Worm (Caenorhabditis elegans) whole organism, L2 larva: ENCODE measurements around the gene Y43F8B.2.

ENCODE experiments used
- R02D3.7 ChIP-seq: fragments of 150-350 bp; optimal IDR thresholded peaks from 2 replicates; lab custom pipeline; 2014; ENCODE audit warnings: missing biosample characterization, missing genetic modification characterization
- elt-3 ChIP-seq: sonication (generic microtip); optimal IDR thresholded peaks from 2 replicates; lab custom pipeline; 2017; ENCODE audit warnings: missing biosample characterization, missing genetic modification characterization
- sem-4 ChIP-seq: fragments of 150-350 bp; optimal IDR thresholded peaks from 2 replicates; lab custom pipeline; 2014; ENCODE audit warnings: missing biosample characterization, missing genetic modification reagents, missing genetic modification characterization
- unc-62 ChIP-seq: fragments of 150-350 bp; optimal IDR thresholded peaks from 2 replicates; lab custom pipeline; 2014; ENCODE audit warnings: missing biosample characterization, missing genetic modification reagents, missing genetic modification characterization

- TF ChIP-seq elt-3 (tag; lab: Kevin White, UChicago) (no peak), R02D3.7 (tag; lab: Kevin White, UChicago) (no peak), unc-62 (GFP tag; lab: Kevin White, UChicago) (no peak), sem-4 (tag; lab: Kevin White, UChicago) (no peak)
These were observed 12.2 kb downstream of the Y43F8B.2 start for ce11 chrV:19520597-19521322.
